Worm (Caenorhabditis elegans) whole organism, L3 larva: ENCODE data around the gene K11H12.9.

Source experiments
- ZK546.5 ChIP-seq: sonication (generic microtip); optimal IDR thresholded peaks from 2 replicates; lab custom pipeline; 2017; ENCODE audit warnings: missing biosample characterization, missing genetic modification characterization
- elt-2 ChIP-seq: sonication (generic microtip); optimal IDR thresholded peaks from 2 replicates; lab custom pipeline; 2016; ENCODE audit warnings: missing genetic modification reagents, mild to moderate bottlenecking, missing genetic modification characterization, missing compliant biosample characterization
- jun-1 ChIP-seq: fragments of 150-350 bp; optimal IDR thresholded peaks from 2 replicates; lab custom pipeline; 2014; ENCODE audit warnings: missing biosample characterization, missing genetic modification reagents, missing genetic modification characterization
- lin-15B ChIP-seq: fragments of 150-350 bp; optimal IDR thresholded peaks from 2 replicates; lab custom pipeline; 2014; ENCODE audit warnings: missing biosample characterization, missing genetic modification characterization
- nhr-12 ChIP-seq: fragments of 150-350 bp; optimal IDR thresholded peaks from 2 replicates; lab custom pipeline; 2014; ENCODE audit warnings: missing biosample characterization, missing genetic modification characterization
- nhr-23 ChIP-seq: fragments of 150-350 bp; optimal IDR thresholded peaks from 2 replicates; lab custom pipeline; 2014; ENCODE audit warnings: missing biosample characterization, missing genetic modification reagents, missing genetic modification characterization
- nhr-237 ChIP-seq: fragments of 150-350 bp; optimal IDR thresholded peaks from 2 replicates; lab custom pipeline; 2014; ENCODE audit warnings: missing biosample characterization, missing genetic modification characterization
- nhr-67 ChIP-seq: fragments of 150-350 bp; optimal IDR thresholded peaks from 2 replicates; lab custom pipeline; 2014; ENCODE audit warnings: missing biosample characterization, missing genetic modification characterization
- pha-4 ChIP-seq: fragments of 150-350 bp; optimal IDR thresholded peaks from 2 replicates; lab custom pipeline; 2014; ENCODE audit warnings: missing biosample characterization, missing genetic modification reagents, missing genetic modification characterization
- snpc-4 ChIP-seq: fragments of 150-350 bp; optimal IDR thresholded peaks from 2 replicates; lab custom pipeline; 2014; ENCODE audit warnings: missing biosample characterization, missing genetic modification characterization
- unc-39 ChIP-seq: sonication (generic microtip); optimal IDR thresholded peaks from 4 replicates; lab custom pipeline; 2017; ENCODE audit warnings: missing biosample characterization, missing genetic modification characterization
- unc-62 ChIP-seq: fragments of 150-350 bp; sonication (generic microtip); optimal IDR thresholded peaks from 4 replicates; lab custom pipeline; 2014; ENCODE audit warnings: missing biosample characterization, missing genetic modification reagents, missing genetic modification characterization
- ztf-4 ChIP-seq: fragments of 150-350 bp; optimal IDR thresholded peaks from 2 replicates; lab custom pipeline; 2014; ENCODE audit warnings: missing biosample characterization, missing genetic modification characterization

- TF ChIP-seq lin-15B (no peak), snpc-4 (tag; lab: Kevin White, UChicago) (no peak), nhr-12 (tag; lab: Kevin White, UChicago) (no peak), nhr-67 (tag; lab: Kevin White, UChicago) (no peak), jun-1 (no peak), nhr-237 (tag; lab: Kevin White, UChicago) (no peak), pha-4 (tag; lab: Kevin White, UChicago) (no peak), elt-2 (tag; lab: Kevin White, UChicago) (no peak), ztf-4 (tag; lab: Kevin White, UChicago) (no peak), ZK546.5 (tag; lab: Kevin White, UChicago) (no peak), nhr-23 (tag; lab: Kevin White, UChicago) (no peak), unc-39 (tag; lab: Kevin White, UChicago) (no peak), unc-62 (no peak)
These were observed 34.7 kb downstream of the K11H12.9 start, which contains the start of gene cutl-28 for ce11 chrIV:684197-684596.
